Worm (Caenorhabditis elegans) whole organism, young adult: ENCODE measurements around the gene C56C10.9.

Experiments
- B0261.1 ChIP-seq: sonication (generic microtip); optimal IDR thresholded peaks from 2 replicates; lab custom pipeline; 2016; ENCODE audit warnings: mild to moderate bottlenecking, missing genetic modification characterization, moderate library complexity, missing compliant biosample characterization
- B0336.3 ChIP-seq: fragments of 200-800 bp; sonication (Bioruptor generic); IDR thresholded peaks from 2 replicates; pipeline ENCODE4 v1.3.6; 2022; ENCODE audit warnings: missing genetic modification characterization, missing compliant biosample characterization
- D2030.7 ChIP-seq: fragments of 200-800 bp; sonication (Bioruptor generic); IDR thresholded peaks from 2 replicates; pipeline ENCODE4 v1.3.6; 2022; ENCODE audit warnings: missing genetic modification reagents, missing genetic modification characterization, missing compliant biosample characterization
- F22D6.2 ChIP-seq: sonication (generic microtip); optimal IDR thresholded peaks from 2 replicates; lab custom pipeline; 2016; ENCODE audit warnings: mild to moderate bottlenecking, missing genetic modification characterization, missing compliant biosample characterization
- F49E8.2 ChIP-seq: sonication (generic microtip); optimal IDR thresholded peaks from 3 replicates; lab custom pipeline; 2017; ENCODE audit warnings: missing genetic modification characterization, mild to moderate bottlenecking, missing compliant biosample characterization, antibody characterized with exemption, moderate library complexity; ENCODE audit not compliant: insufficient read depth
- F52B5.7 ChIP-seq: sonication (generic microtip); optimal IDR thresholded peaks from 2 replicates; lab custom pipeline; 2016; ENCODE audit warnings: mild to moderate bottlenecking, missing genetic modification characterization, missing compliant biosample characterization
- F57C9.4 ChIP-seq: sonication (generic microtip); optimal IDR thresholded peaks from 2 replicates; lab custom pipeline; 2017; ENCODE audit warnings: mild to moderate bottlenecking, missing genetic modification characterization, missing compliant biosample characterization
- Y53F4B.3 ChIP-seq: fragments of 200-800 bp; sonication (Bioruptor generic); IDR thresholded peaks from 2 replicates; pipeline ENCODE4 v1.3.6; 2022; ENCODE audit warnings: missing genetic modification reagents, missing genetic modification characterization, missing compliant biosample characterization
- Y79H2A.3 ChIP-seq: fragments of 200-800 bp; sonication (Bioruptor generic); conservative IDR thresholded peaks from 2 replicates; pipeline ENCODE4 v1.3.6; 2022; ENCODE audit warnings: missing genetic modification reagents, missing genetic modification characterization, missing compliant biosample characterization
- ama-1 ChIP-seq, 3 experiments: fragments of 150-350 bp in 1 of 3; sonication (generic microtip) in 2 of 3; optimal IDR thresholded peaks; 2 replicates each; lab custom pipeline; 2014 to 2018; ENCODE audit warnings: missing biosample characterization in 2 of 3, missing genetic modification characterization in 2 of 3, missing genetic modification reagents in 2 of 3
- aptf-3 ChIP-seq: fragments of 200-800 bp; sonication (Bioruptor generic); IDR thresholded peaks from 2 replicates; pipeline ENCODE4 v1.3.6; 2022; ENCODE audit warnings: missing genetic modification characterization, missing compliant biosample characterization
- athp-1 ChIP-seq: sonication (generic microtip); optimal IDR thresholded peaks from 2 replicates; lab custom pipeline; 2017; ENCODE audit warnings: mild to moderate bottlenecking, missing genetic modification characterization, missing compliant biosample characterization
- attf-5 ChIP-seq: fragments of 200-800 bp; sonication (Bioruptor generic); optimal IDR thresholded peaks from 2 replicates; lab custom pipeline; 2018; ENCODE audit warnings: mild to moderate bottlenecking, missing genetic modification characterization, missing compliant biosample characterization
- attf-6 ChIP-seq: fragments of 200-800 bp; sonication (Bioruptor generic); IDR thresholded peaks from 2 replicates; pipeline ENCODE4 v1.3.6; 2022; ENCODE audit warnings: missing genetic modification reagents, missing genetic modification characterization, missing compliant biosample characterization
- cebp-1 ChIP-seq, 2 experiments: fragments of 200-800 bp in 1 of 2; sonication (Bioruptor generic) in 1 of 2; sonication (generic microtip) in 1 of 2; IDR thresholded peaks in 1 of 2; optimal IDR thresholded peaks in 1 of 2; 2 replicates each; pipeline versions ENCODE4 v1.3.6 to Lab custom; 2017 to 2022; ENCODE audit warnings: missing compliant biosample characterization in 2 of 2, missing genetic modification characterization in 2 of 2, mild to moderate bottlenecking in 1 of 2, missing genetic modification reagents in 1 of 2, moderate library complexity in 1 of 2
- ceh-27 ChIP-seq: fragments of 200-800 bp; sonication (Bioruptor generic); optimal IDR thresholded peaks from 2 replicates; lab custom pipeline; 2018; ENCODE audit warnings: mild to moderate bottlenecking, missing genetic modification characterization, moderate library complexity, missing compliant biosample characterization
- ceh-91 ChIP-seq: fragments of 200-800 bp; sonication (Bioruptor generic); IDR thresholded peaks from 2 replicates; pipeline ENCODE4 v1.3.6; 2022; ENCODE audit warnings: missing genetic modification reagents, missing genetic modification characterization, missing compliant biosample characterization
- chd-7 ChIP-seq: sonication (generic microtip); optimal IDR thresholded peaks from 2 replicates; lab custom pipeline; 2016; ENCODE audit warnings: mild to moderate bottlenecking, missing genetic modification characterization, moderate library complexity, missing compliant biosample characterization
- dox-1 ChIP-seq: fragments of 200-800 bp; sonication (Bioruptor generic); IDR thresholded peaks from 2 replicates; pipeline ENCODE4 v1.3.6; 2022; ENCODE audit warnings: missing genetic modification reagents, missing genetic modification characterization, missing compliant biosample characterization
- efl-1 ChIP-seq: fragments of 150-350 bp; optimal IDR thresholded peaks from 2 replicates; lab custom pipeline; 2014; ENCODE audit warnings: missing biosample characterization, missing genetic modification reagents, missing genetic modification characterization
- hmg-1.2 ChIP-seq: fragments of 200-800 bp; sonication (Bioruptor generic); IDR thresholded peaks from 2 replicates; pipeline ENCODE4 v1.3.6; 2022; ENCODE audit warnings: missing genetic modification reagents, missing genetic modification characterization, missing compliant biosample characterization
- hsf-1 ChIP-seq: fragments of 200-800 bp; sonication (Bioruptor generic); IDR thresholded peaks from 2 replicates; pipeline ENCODE4 v1.3.6; 2022; ENCODE audit warnings: missing genetic modification reagents, missing genetic modification characterization, missing compliant biosample characterization
- lin-40 ChIP-seq: sonication (generic microtip); optimal IDR thresholded peaks from 2 replicates; lab custom pipeline; 2016; ENCODE audit warnings: missing genetic modification characterization, mild to moderate bottlenecking, missing compliant biosample characterization, missing genotype, missing genetic modification reagents
- madf-10 ChIP-seq: sonication (generic microtip); optimal IDR thresholded peaks from 2 replicates; lab custom pipeline; 2016; ENCODE audit warnings: mild to moderate bottlenecking, missing genetic modification characterization, missing compliant biosample characterization
- mes-4 ChIP-seq: sonication (generic microtip); optimal IDR thresholded peaks from 2 replicates; lab custom pipeline; 2016; ENCODE audit warnings: missing genotype, missing genetic modification characterization, missing compliant biosample characterization
- nhr-27 ChIP-seq: fragments of 200-800 bp; sonication (Bioruptor generic); optimal IDR thresholded peaks from 2 replicates; lab custom pipeline; 2018; ENCODE audit warnings: mild to moderate bottlenecking, missing genetic modification characterization, moderate library complexity, missing compliant biosample characterization
- nhr-80 ChIP-seq: sonication (generic microtip); optimal IDR thresholded peaks from 2 replicates; lab custom pipeline; 2016; ENCODE audit warnings: missing genetic modification characterization, missing compliant biosample characterization
- pha-4 ChIP-seq: fragments of 150-350 bp; sonication (generic microtip); optimal IDR thresholded peaks from 2 replicates; lab custom pipeline; 2014; ENCODE audit warnings: missing biosample characterization, missing genetic modification reagents, missing genetic modification characterization
- rcor-1 ChIP-seq: fragments of 200-800 bp; sonication (Bioruptor generic); IDR thresholded peaks from 2 replicates; pipeline ENCODE4 v1.3.6; 2022; ENCODE audit warnings: missing genetic modification reagents, missing genetic modification characterization, missing compliant biosample characterization
- snpc-3.4 ChIP-seq: sonication (generic microtip); optimal IDR thresholded peaks from 2 replicates; lab custom pipeline; 2017; ENCODE audit warnings: missing genetic modification characterization, mild to moderate bottlenecking, missing compliant biosample characterization, antibody characterized with exemption, moderate library complexity, missing genotype, missing genetic modification reagents
- snpc-4 ChIP-seq, 5 experiments: fragments of 150-350 bp in 1 of 5; sonication (generic microtip) in 4 of 5; optimal IDR thresholded peaks; 2 replicates each; lab custom pipeline; 2014 to 2018; ENCODE audit warnings: missing genetic modification characterization in 5 of 5, missing biosample characterization in 3 of 5, antibody characterized with exemption in 2 of 5, mild to moderate bottlenecking in 2 of 5, missing compliant biosample characterization in 2 of 5, missing genotype in 2 of 5, moderate library complexity in 2 of 5, missing genetic modification reagents in 1 of 5
- tlf-1 ChIP-seq: fragments of 200-800 bp; sonication (Bioruptor generic); optimal IDR thresholded peaks from 2 replicates; lab custom pipeline; 2018; ENCODE audit warnings: mild to moderate bottlenecking, missing genetic modification characterization, missing compliant biosample characterization
- ztf-25 ChIP-seq: fragments of 200-800 bp; sonication (Bioruptor generic); IDR thresholded peaks from 2 replicates; pipeline ENCODE4 v1.3.6; 2022; ENCODE audit warnings: missing genetic modification reagents, missing genetic modification characterization, missing compliant biosample characterization
- ztf-28 ChIP-seq: fragments of 200-800 bp; sonication (Bioruptor generic); IDR thresholded peaks from 2 replicates; pipeline ENCODE4 v1.3.6; 2022; ENCODE audit warnings: missing genetic modification reagents, missing genetic modification characterization, missing compliant biosample characterization
- ztf-3 ChIP-seq: fragments of 200-800 bp; sonication (Bioruptor generic); optimal IDR thresholded peaks from 2 replicates; lab custom pipeline; 2018; ENCODE audit warnings: mild to moderate bottlenecking, missing genetic modification characterization, missing compliant biosample characterization

The C56C10.9 gene

ce11 chrII:6614500-6614899, 22.3 kb upstream of the C56C10.9 start:
- no peak for TF ChIP-seq efl-1 (GFP tag; lab: Kevin White, UChicago)
- peak; percentile 31 for TF ChIP-seq nhr-80
- TF ChIP-seq ceh-91, result no peak
- TF ChIP-seq D2030.7 (GFP tag; lab: Robert Waterston, UW), result no peak

- peak; percentile 74 for TF ChIP-seq nhr-80
- no peak for TF ChIP-seq ama-1 (optimal IDR thresholded peaks at IDR 0.05; lab: Kevin White, UChicago)
- no peak for TF ChIP-seq ama-1 (GFP tag; optimal IDR thresholded peaks at IDR 0.05; lab: Kevin White, UChicago)
Measured at ce11 chrII:6612544-6612943, 20.4 kb upstream of the C56C10.9 start.

ce11 chrII:6610262-6610661, 18.1 kb upstream of the C56C10.9 start:
- TF ChIP-seq mes-4 (tag; lab: Kevin White, UChicago), result no peak
- TF ChIP-seq B0261.1 (tag; lab: Kevin White, UChicago), result no peak
- TF ChIP-seq F22D6.2 (tag; lab: Kevin White, UChicago), result no peak
- TF ChIP-seq F49E8.2, result no peak
- no peak for TF ChIP-seq aptf-3 (GFP tag; lab: Robert Waterston, UW)

- TF ChIP-seq D2030.7 (GFP tag; lab: Robert Waterston, UW) (no peak), pha-4 (peak; percentile 54), B0261.1 (tag; lab: Kevin White, UChicago) (no peak), B0336.3 (no peak), nhr-27 (tag; lab: Kevin White, UChicago) (no peak), Y53F4B.3 (GFP tag; lab: Robert Waterston, UW) (no peak), attf-6 (GFP tag; lab: Robert Waterston, UW) (no peak), lin-40 (no peak), athp-1 (no peak), cebp-1 (GFP tag; IDR thresholded peaks at IDR 0.05; lab: Robert Waterston, UW) (no peak), cebp-1 (tag; optimal IDR thresholded peaks at IDR 0.05; lab: Kevin White, UChicago) (peak; percentile 29), chd-7 (tag; lab: Kevin White, UChicago) (no peak), ztf-25 (no peak), attf-5 (GFP tag; lab: Kevin White, UChicago) (peak; percentile 78), madf-10 (tag; lab: Kevin White, UChicago) (no peak), F52B5.7 (tag; lab: Kevin White, UChicago) (no peak), hsf-1 (GFP tag; lab: Robert Waterston, UW) (no peak), Y79H2A.3 (no peak), snpc-3.4 (tag; lab: Kevin White, UChicago) (no peak), snpc-4 (GFP tag; optimal IDR thresholded peaks at IDR 0.05; lab: Kevin White, UChicago) (no peak), snpc-4 (tag; optimal IDR thresholded peaks at IDR 0.05; lab: Kevin White, UChicago) (peak in 1 of 4 experiments; percentile 3), F57C9.4 (tag; lab: Kevin White, UChicago) (no peak), dox-1 (no peak), ztf-28 (no peak), rcor-1 (GFP tag; lab: Robert Waterston, UW) (no peak), nhr-80 (peak; percentile 21), hmg-1.2 (GFP tag; lab: Robert Waterston, UW) (peak; percentile 9; the same call in 1 of the 2 replicates), tlf-1 (GFP tag; lab: Kevin White, UChicago) (no peak), ceh-27 (GFP tag; lab: Kevin White, UChicago) (no peak), ztf-3 (no peak), ama-1 (optimal IDR thresholded peaks at IDR 0.05; lab: Kevin White, UChicago) (no peak), ama-1 (GFP tag; optimal IDR thresholded peaks at IDR 0.05; lab: Kevin White, UChicago) (no peak)
Measured at ce11 chrII:6609315-6609842, 17.2 kb upstream of the C56C10.9 start, which contains the start of gene epg-5. Gene epg-5 (minus strand): TSS chrII:6609365.
